Worm (Caenorhabditis elegans) whole organism, L1 larva: Measurements from ENCODE around the gene clec-185.

Source experiments
- C04F5.9 ChIP-seq: sonication (generic microtip); optimal IDR thresholded peaks from 2 replicates; lab custom pipeline; 2016; ENCODE audit warnings: missing genetic modification characterization, missing compliant biosample characterization
- C16A3.4 ChIP-seq: fragments of 150-350 bp; optimal IDR thresholded peaks from 2 replicates; lab custom pipeline; 2014; ENCODE audit warnings: missing biosample characterization, missing genetic modification characterization
- C34B4.2 ChIP-seq: sonication (generic microtip); optimal IDR thresholded peaks from 2 replicates; lab custom pipeline; 2017; ENCODE audit warnings: mild to moderate bottlenecking, missing genetic modification characterization, missing compliant biosample characterization
- F16B12.6 ChIP-seq: fragments of 150-350 bp; optimal IDR thresholded peaks from 2 replicates; lab custom pipeline; 2014; ENCODE audit warnings: missing biosample characterization, missing genetic modification characterization
- Y116A8C.19 ChIP-seq: sonication (generic microtip); optimal IDR thresholded peaks from 2 replicates; lab custom pipeline; 2016; ENCODE audit warnings: missing compliant biosample characterization, missing genetic modification characterization, borderline replicate concordance
- ama-1 ChIP-seq: fragments of 150-350 bp; optimal IDR thresholded peaks from 2 replicates; lab custom pipeline; 2014
- blmp-1 ChIP-seq: fragments of 150-350 bp; optimal IDR thresholded peaks from 2 replicates; lab custom pipeline; 2014; ENCODE audit warnings: missing biosample characterization, missing genetic modification characterization
- ceh-63 ChIP-seq: fragments of 200-800 bp; sonication (Bioruptor generic); optimal IDR thresholded peaks from 2 replicates; lab custom pipeline; 2018; ENCODE audit warnings: mild to moderate bottlenecking, missing genetic modification characterization, missing compliant biosample characterization
- ceh-82 ChIP-seq, 3 experiments: fragments of 150-350 bp in 1 of 3; sonication (generic microtip) in 2 of 3; optimal IDR thresholded peaks; 2 replicates each; lab custom pipeline; 2014 to 2017; ENCODE audit warnings: missing biosample characterization in 3 of 3, missing genetic modification characterization in 3 of 3
- ceh-88 ChIP-seq: fragments of 200-800 bp; sonication (Bioruptor generic); IDR thresholded peaks from 2 replicates; pipeline ENCODE4 v1.3.6; 2022; ENCODE audit warnings: missing genetic modification characterization, missing compliant biosample characterization
- dsc-1 ChIP-seq: sonication (generic microtip); optimal IDR thresholded peaks from 2 replicates; lab custom pipeline; 2016; ENCODE audit warnings: mild to moderate bottlenecking, missing genetic modification characterization, missing compliant biosample characterization
- efl-1 ChIP-seq, 4 experiments: fragments of 150-350 bp; optimal IDR thresholded peaks in 3 of 4; peaks in 1 of 4; 1 replicate in 1 of 4; 2 replicates in 3 of 4; lab custom pipeline; 2014; ENCODE audit warnings: missing biosample characterization in 2 of 4, missing genetic modification characterization in 2 of 4, missing genetic modification reagents in 2 of 4
- elt-2 ChIP-seq: sonication (generic microtip); optimal IDR thresholded peaks from 2 replicates; lab custom pipeline; 2016; ENCODE audit warnings: missing genetic modification characterization, mild to moderate bottlenecking, inconsistent platforms, missing compliant biosample characterization, missing genetic modification reagents
- elt-3 ChIP-seq, 6 experiments: fragments of 150-350 bp in 1 of 6; sonication (generic microtip); optimal IDR thresholded peaks; 2 replicates each; lab custom pipeline; 2017 to 2018; ENCODE audit warnings: missing biosample characterization in 6 of 6, missing genetic modification characterization in 6 of 6, inconsistent platforms in 1 of 6
- ets-5 ChIP-seq: fragments of 200-800 bp; sonication (Bioruptor generic); IDR thresholded peaks from 2 replicates; pipeline ENCODE4 v1.3.6; 2022; ENCODE audit warnings: missing genetic modification characterization, missing compliant biosample characterization
- fkh-10 ChIP-seq: sonication (generic microtip); optimal IDR thresholded peaks from 2 replicates; lab custom pipeline; 2017; ENCODE audit warnings: missing biosample characterization, missing genetic modification reagents, missing genetic modification characterization
- fkh-4 ChIP-seq: sonication (generic microtip); optimal IDR thresholded peaks from 2 replicates; lab custom pipeline; 2016; ENCODE audit warnings: missing compliant biosample characterization, missing genetic modification characterization, borderline replicate concordance
- fkh-8 ChIP-seq: sonication (generic microtip); optimal IDR thresholded peaks from 2 replicates; lab custom pipeline; 2016; ENCODE audit warnings: mild to moderate bottlenecking, missing genetic modification characterization, missing compliant biosample characterization
- fos-1 ChIP-seq: fragments of 150-350 bp; optimal IDR thresholded peaks from 2 replicates; lab custom pipeline; 2014; ENCODE audit warnings: missing biosample characterization, missing genetic modification characterization
- grh-1 ChIP-seq: fragments of 200-800 bp; sonication (Bioruptor generic); IDR thresholded peaks from 2 replicates; pipeline ENCODE4 v1.3.6; 2022; ENCODE audit warnings: missing genetic modification reagents, missing genetic modification characterization, missing compliant biosample characterization
- hlh-4 ChIP-seq: sonication (generic microtip); optimal IDR thresholded peaks from 2 replicates; lab custom pipeline; 2016; ENCODE audit warnings: mild to moderate bottlenecking, missing genetic modification characterization, missing compliant biosample characterization
- isw-1 ChIP-seq: fragments of 200-800 bp; sonication (Bioruptor generic); IDR thresholded peaks from 2 replicates; pipeline ENCODE4 v1.3.6; 2022; ENCODE audit warnings: missing genetic modification characterization, missing compliant biosample characterization
- lin-35 ChIP-seq, 2 experiments: fragments of 150-350 bp; optimal IDR thresholded peaks; 2 replicates each; lab custom pipeline; 2014; ENCODE audit warnings: missing biosample characterization in 2 of 2, missing genetic modification characterization in 2 of 2, missing genetic modification reagents in 2 of 2
- lin-39 ChIP-seq: fragments of 150-350 bp; optimal IDR thresholded peaks from 2 replicates; lab custom pipeline; 2014; ENCODE audit warnings: missing biosample characterization, missing genetic modification reagents, missing genetic modification characterization
- lsy-2 ChIP-seq, 2 experiments: fragments of 150-350 bp; optimal IDR thresholded peaks; 2 replicates each; lab custom pipeline; 2014; ENCODE audit warnings: missing biosample characterization in 2 of 2, missing genetic modification characterization in 2 of 2
- mab-9 ChIP-seq: fragments of 200-800 bp; sonication (Bioruptor generic); IDR thresholded peaks from 2 replicates; pipeline ENCODE4 v1.3.6; 2022; ENCODE audit warnings: missing genetic modification reagents, missing genetic modification characterization, missing compliant biosample characterization
- mdl-1 ChIP-seq, 2 experiments: fragments of 150-350 bp; optimal IDR thresholded peaks; 2 replicates each; lab custom pipeline; 2014 to 2017; ENCODE audit warnings: missing biosample characterization in 2 of 2, missing genetic modification characterization in 2 of 2, inconsistent platforms in 1 of 2
- nhr-11 ChIP-seq: fragments of 150-350 bp; optimal IDR thresholded peaks from 2 replicates; lab custom pipeline; 2014; ENCODE audit warnings: missing biosample characterization, missing genetic modification characterization
- nhr-20 ChIP-seq: sonication (generic microtip); optimal IDR thresholded peaks from 2 replicates; lab custom pipeline; 2016; ENCODE audit warnings: mild to moderate bottlenecking, missing genetic modification characterization, missing compliant biosample characterization
- nhr-28 ChIP-seq: fragments of 150-350 bp; optimal IDR thresholded peaks from 2 replicates; lab custom pipeline; 2014; ENCODE audit warnings: missing biosample characterization, missing genetic modification characterization
- nhr-47 ChIP-seq: sonication (generic microtip); optimal IDR thresholded peaks from 2 replicates; lab custom pipeline; 2016; ENCODE audit warnings: mild to moderate bottlenecking, missing genetic modification characterization, moderate library complexity, missing compliant biosample characterization
- nhr-77 ChIP-seq: fragments of 150-350 bp; optimal IDR thresholded peaks from 2 replicates; lab custom pipeline; 2014; ENCODE audit warnings: missing biosample characterization, missing genetic modification characterization
- nhr-84 ChIP-seq: sonication (generic microtip); optimal IDR thresholded peaks from 2 replicates; lab custom pipeline; 2017; ENCODE audit warnings: missing biosample characterization, missing genetic modification characterization
- nhr-85 ChIP-seq: sonication (generic microtip); peaks from one replicate; lab custom pipeline; 2016; ENCODE audit warnings: missing genetic modification characterization, inconsistent platforms, missing compliant biosample characterization
- nhr-90 ChIP-seq: sonication (generic microtip); optimal IDR thresholded peaks from 2 replicates; lab custom pipeline; 2016; ENCODE audit warnings: mild to moderate bottlenecking, missing genetic modification characterization, missing compliant biosample characterization; ENCODE audit not compliant: poor library complexity
- pax-3 ChIP-seq: fragments of 200-800 bp; sonication (Bioruptor generic); optimal IDR thresholded peaks from 2 replicates; lab custom pipeline; 2018; ENCODE audit warnings: mild to moderate bottlenecking, missing genetic modification characterization, moderate library complexity, missing compliant biosample characterization
- rnt-1 ChIP-seq: sonication (generic microtip); optimal IDR thresholded peaks from 2 replicates; lab custom pipeline; 2016; ENCODE audit warnings: mild to moderate bottlenecking, missing genetic modification characterization, moderate library complexity, missing compliant biosample characterization
- skn-1 ChIP-seq: fragments of 150-350 bp; optimal IDR thresholded peaks from 2 replicates; lab custom pipeline; 2014; ENCODE audit warnings: missing biosample characterization, missing genetic modification characterization
- snu-23 ChIP-seq: sonication (generic microtip); optimal IDR thresholded peaks from 2 replicates; lab custom pipeline; 2016; ENCODE audit warnings: missing genetic modification characterization, missing compliant biosample characterization
- sox-4 ChIP-seq: sonication (generic microtip); optimal IDR thresholded peaks from 2 replicates; lab custom pipeline; 2016; ENCODE audit warnings: missing genetic modification characterization, missing compliant biosample characterization
- sptf-1 ChIP-seq: fragments of 150-350 bp; optimal IDR thresholded peaks from 2 replicates; lab custom pipeline; 2014; ENCODE audit warnings: missing biosample characterization, missing genetic modification characterization
- swsn-7 ChIP-seq: sonication (generic microtip); optimal IDR thresholded peaks from 2 replicates; lab custom pipeline; 2016; ENCODE audit warnings: missing genetic modification characterization, missing compliant biosample characterization
- tlp-1 ChIP-seq: fragments of 150-350 bp; optimal IDR thresholded peaks from 2 replicates; lab custom pipeline; 2014; ENCODE audit warnings: missing biosample characterization, missing genetic modification characterization
- unc-86 ChIP-seq: sonication (generic microtip); optimal IDR thresholded peaks from 2 replicates; lab custom pipeline; 2016; ENCODE audit warnings: missing genetic modification characterization, missing compliant biosample characterization
- vab-15 ChIP-seq: sonication (generic microtip); optimal IDR thresholded peaks from 2 replicates; lab custom pipeline; 2017; ENCODE audit warnings: missing genotype, mild to moderate bottlenecking, missing genetic modification characterization, missing compliant biosample characterization
- xbp-1 ChIP-seq: sonication (generic microtip); optimal IDR thresholded peaks from 2 replicates; lab custom pipeline; 2016; ENCODE audit warnings: missing genetic modification characterization, missing compliant biosample characterization
- zag-1 ChIP-seq: fragments of 150-350 bp; optimal IDR thresholded peaks from 2 replicates; lab custom pipeline; 2014; ENCODE audit warnings: missing biosample characterization, missing genetic modification characterization
- ztf-11 ChIP-seq, 2 experiments: sonication (generic microtip); optimal IDR thresholded peaks; 2 replicates each; lab custom pipeline; 2016 to 2017; ENCODE audit warnings: missing genetic modification characterization in 2 of 2, missing biosample characterization in 1 of 2, missing compliant biosample characterization in 1 of 2
- ztf-4 ChIP-seq: fragments of 150-350 bp; optimal IDR thresholded peaks from 2 replicates; lab custom pipeline; 2014; ENCODE audit warnings: missing biosample characterization, missing genetic modification characterization

clec-185 gene

ce11 chrIV:12399983-12400382 is 38.5 kb upstream of the clec-185 start:
- TF ChIP-seq fkh-10 (GFP tag; lab: Kevin White, UChicago), result no peak
- TF ChIP-seq elt-2, result peak; percentile 5
- TF ChIP-seq, all 84 proteins: peak for 1

ce11 chrIV:12403440-12403839 is 35.0 kb upstream of the clec-185 start:
- TF ChIP-seq efl-1 (optimal IDR thresholded peaks at IDR 0.05; lab: Kevin White, UChicago) (no peak), efl-1 (GFP tag; optimal IDR thresholded peaks at IDR 0.05 in 1 of 2; lab: Kevin White, UChicago) (peak in 1 of 2 experiments; percentile 71), blmp-1 (peak; percentile 87), fkh-10 (GFP tag; lab: Kevin White, UChicago) (no peak), ceh-63 (GFP tag; lab: Kevin White, UChicago) (no peak), nhr-85 (tag; lab: Kevin White, UChicago) (peak; percentile 39), grh-1 (GFP tag; lab: Robert Waterston, UW) (no peak), nhr-84 (no peak), ama-1 (lab: Kevin White, UChicago) (no peak), elt-3 (tag; optimal IDR thresholded peaks at IDR 0.05; lab: Kevin White, UChicago) (peak in 2 of 6 experiments; percentile 36 to 50), zag-1 (tag; lab: Kevin White, UChicago) (no peak)

ce11 chrIV:12404137-12404536 is 34.3 kb upstream of the clec-185 start, which contains the start of gene gex-3:
Gene gex-3 (plus strand): TSS chrIV:12404431.
- TF ChIP-seq nhr-90 (tag; lab: Kevin White, UChicago) (peak; percentile 78), ceh-82 (tag; optimal IDR thresholded peaks at IDR 0.05; lab: Kevin White, UChicago) (peak; percentile 66 to 89 (median 75)), nhr-47 (tag; lab: Kevin White, UChicago) (peak; percentile 83), fos-1 (tag; lab: Kevin White, UChicago) (peak; percentile 79), C34B4.2 (tag; lab: Kevin White, UChicago) (no peak), dsc-1 (tag; lab: Kevin White, UChicago) (peak; percentile 63), elt-2 (peak; percentile 19), nhr-11 (tag; lab: Kevin White, UChicago) (no peak), blmp-1 (no peak), C04F5.9 (tag; lab: Kevin White, UChicago) (no peak), lsy-2 (tag; optimal IDR thresholded peaks at IDR 0.05; lab: Kevin White, UChicago) (peak; percentile 92 to 96), fkh-8 (tag; lab: Kevin White, UChicago) (peak; percentile 73), ztf-11 (tag; optimal IDR thresholded peaks at IDR 0.05; lab: Kevin White, UChicago) (peak in 1 of 2 experiments; percentile 59), sptf-1 (no peak), C16A3.4 (tag; lab: Kevin White, UChicago) (peak; percentile 96), nhr-20 (peak; percentile 77), F16B12.6 (tag; lab: Kevin White, UChicago) (peak; percentile 53), lin-39 (tag; lab: Kevin White, UChicago) (peak; percentile 33), ets-5 (GFP tag; lab: Robert Waterston, UW) (no peak), mdl-1 (tag; optimal IDR thresholded peaks at IDR 0.05; lab: Kevin White, UChicago) (peak in 1 of 2 experiments; percentile 75), vab-15 (tag; lab: Kevin White, UChicago) (peak; percentile 88), rnt-1 (tag; lab: Kevin White, UChicago) (peak; percentile 87), nhr-28 (tag; lab: Kevin White, UChicago) (no peak), skn-1 (tag; lab: Kevin White, UChicago) (peak; percentile 83), tlp-1 (tag; lab: Kevin White, UChicago) (no peak), swsn-7 (tag; lab: Kevin White, UChicago) (peak; percentile 75), mab-9 (no peak), isw-1 (peak; percentile 80), pax-3 (tag; lab: Kevin White, UChicago) (peak; percentile 28), fkh-4 (tag; lab: Kevin White, UChicago) (no peak), ama-1 (lab: Kevin White, UChicago) (no peak), nhr-85 (tag; lab: Kevin White, UChicago) (peak; percentile 86), ceh-88 (no peak), xbp-1 (tag; lab: Kevin White, UChicago) (peak; percentile 81), sox-4 (tag; lab: Kevin White, UChicago) (no peak), nhr-77 (tag; lab: Kevin White, UChicago) (peak; percentile 81), Y116A8C.19 (tag; lab: Kevin White, UChicago) (no peak), snu-23 (GFP tag; lab: Kevin White, UChicago) (peak; percentile 88), unc-86 (tag; lab: Kevin White, UChicago) (peak; percentile 67), lin-35 (GFP tag; optimal IDR thresholded peaks at IDR 0.05; lab: Kevin White, UChicago) (peak; percentile 96 to 99), ztf-4 (peak; percentile 26), hlh-4 (tag; lab: Kevin White, UChicago) (no peak)
